Worm (Caenorhabditis elegans) whole organism, L1 larva: ENCODE results near the gene dsl-6.
"Not testable (repeated sequence)": the region's sequence is repeated elsewhere in the genome, so short reads cannot be mapped to it uniquely, and the experiment has no call there.

Experiments used
- C04F5.9 ChIP-seq: sonication (generic microtip); optimal IDR thresholded peaks from 2 replicates; lab custom pipeline; 2016; ENCODE audit warnings: missing genetic modification characterization, missing compliant biosample characterization
- C34B4.2 ChIP-seq: sonication (generic microtip); optimal IDR thresholded peaks from 2 replicates; lab custom pipeline; 2017; ENCODE audit warnings: mild to moderate bottlenecking, missing genetic modification characterization, missing compliant biosample characterization
- F16B12.6 ChIP-seq: fragments of 150-350 bp; optimal IDR thresholded peaks from 2 replicates; lab custom pipeline; 2014; ENCODE audit warnings: missing biosample characterization, missing genetic modification characterization
- Y116A8C.19 ChIP-seq: sonication (generic microtip); optimal IDR thresholded peaks from 2 replicates; lab custom pipeline; 2016; ENCODE audit warnings: missing compliant biosample characterization, missing genetic modification characterization, borderline replicate concordance
- aha-1 ChIP-seq: fragments of 150-350 bp; optimal IDR thresholded peaks from 2 replicates; lab custom pipeline; 2014; ENCODE audit warnings: missing biosample characterization, missing genetic modification characterization
- blmp-1 ChIP-seq: fragments of 150-350 bp; optimal IDR thresholded peaks from 2 replicates; lab custom pipeline; 2014; ENCODE audit warnings: missing biosample characterization, missing genetic modification characterization
- ceh-63 ChIP-seq: fragments of 200-800 bp; sonication (Bioruptor generic); optimal IDR thresholded peaks from 2 replicates; lab custom pipeline; 2018; ENCODE audit warnings: mild to moderate bottlenecking, missing genetic modification characterization, missing compliant biosample characterization
- ceh-82 ChIP-seq, 3 experiments: fragments of 150-350 bp in 1 of 3; sonication (generic microtip) in 2 of 3; optimal IDR thresholded peaks; 2 replicates each; lab custom pipeline; 2014 to 2017; ENCODE audit warnings: missing biosample characterization in 3 of 3, missing genetic modification characterization in 3 of 3
- ceh-88 ChIP-seq: fragments of 200-800 bp; sonication (Bioruptor generic); IDR thresholded peaks from 2 replicates; pipeline ENCODE4 v1.3.6; 2022; ENCODE audit warnings: missing genetic modification characterization, missing compliant biosample characterization
- ces-1 ChIP-seq: fragments of 150-350 bp; optimal IDR thresholded peaks from 2 replicates; lab custom pipeline; 2014; ENCODE audit warnings: missing biosample characterization, missing genetic modification reagents, missing genetic modification characterization
- dsc-1 ChIP-seq: sonication (generic microtip); optimal IDR thresholded peaks from 2 replicates; lab custom pipeline; 2016; ENCODE audit warnings: mild to moderate bottlenecking, missing genetic modification characterization, missing compliant biosample characterization
- efl-1 ChIP-seq, 4 experiments: fragments of 150-350 bp; optimal IDR thresholded peaks in 3 of 4; peaks in 1 of 4; 1 replicate in 1 of 4; 2 replicates in 3 of 4; lab custom pipeline; 2014; ENCODE audit warnings: missing biosample characterization in 2 of 4, missing genetic modification characterization in 2 of 4, missing genetic modification reagents in 2 of 4
- efl-3 ChIP-seq: fragments of 200-800 bp; sonication (Bioruptor generic); optimal IDR thresholded peaks from 2 replicates; lab custom pipeline; 2018; ENCODE audit warnings: mild to moderate bottlenecking, missing genetic modification characterization, missing compliant biosample characterization
- egl-13 ChIP-seq: sonication (generic microtip); optimal IDR thresholded peaks from 2 replicates; lab custom pipeline; 2016; ENCODE audit warnings: missing genotype, missing genetic modification reagents, missing genetic modification characterization, missing compliant biosample characterization
- egl-27 ChIP-seq, 2 experiments: fragments of 150-350 bp in 1 of 2; sonication (generic microtip); optimal IDR thresholded peaks; 3 replicates each; lab custom pipeline; 2017 to 2018; ENCODE audit warnings: missing biosample characterization in 2 of 2, missing genetic modification characterization in 2 of 2, missing genetic modification reagents in 2 of 2
- fkh-4 ChIP-seq: sonication (generic microtip); optimal IDR thresholded peaks from 2 replicates; lab custom pipeline; 2016; ENCODE audit warnings: missing compliant biosample characterization, missing genetic modification characterization, borderline replicate concordance
- fkh-8 ChIP-seq: sonication (generic microtip); optimal IDR thresholded peaks from 2 replicates; lab custom pipeline; 2016; ENCODE audit warnings: mild to moderate bottlenecking, missing genetic modification characterization, missing compliant biosample characterization
- grh-1 ChIP-seq: fragments of 200-800 bp; sonication (Bioruptor generic); IDR thresholded peaks from 2 replicates; pipeline ENCODE4 v1.3.6; 2022; ENCODE audit warnings: missing genetic modification reagents, missing genetic modification characterization, missing compliant biosample characterization
- hlh-17 ChIP-seq: fragments of 200-800 bp; sonication (Bioruptor generic); optimal IDR thresholded peaks from 2 replicates; lab custom pipeline; 2018; ENCODE audit warnings: missing genetic modification characterization, mild to moderate bottlenecking, missing compliant biosample characterization, moderate library complexity, borderline replicate concordance
- lin-13 ChIP-seq: fragments of 150-350 bp; optimal IDR thresholded peaks from 2 replicates; lab custom pipeline; 2014; ENCODE audit warnings: missing biosample characterization, missing genetic modification reagents, missing genetic modification characterization
- lin-15B ChIP-seq: fragments of 150-350 bp; sonication (generic microtip); optimal IDR thresholded peaks from 3 replicates; lab custom pipeline; 2014; ENCODE audit warnings: missing biosample characterization, missing genetic modification characterization
- lin-35 ChIP-seq, 2 experiments: fragments of 150-350 bp; optimal IDR thresholded peaks; 2 replicates each; lab custom pipeline; 2014; ENCODE audit warnings: missing biosample characterization in 2 of 2, missing genetic modification characterization in 2 of 2, missing genetic modification reagents in 2 of 2
- lin-39 ChIP-seq: fragments of 150-350 bp; optimal IDR thresholded peaks from 2 replicates; lab custom pipeline; 2014; ENCODE audit warnings: missing biosample characterization, missing genetic modification reagents, missing genetic modification characterization
- lir-3 ChIP-seq: sonication (generic microtip); optimal IDR thresholded peaks from 2 replicates; lab custom pipeline; 2016; ENCODE audit warnings: mild to moderate bottlenecking, missing genetic modification characterization, moderate library complexity, missing compliant biosample characterization; ENCODE audit not compliant: poor library complexity
- mef-2 ChIP-seq: fragments of 150-350 bp; optimal IDR thresholded peaks from 2 replicates; lab custom pipeline; 2014; ENCODE audit warnings: missing biosample characterization, missing genetic modification characterization
- nhr-11 ChIP-seq: fragments of 150-350 bp; optimal IDR thresholded peaks from 2 replicates; lab custom pipeline; 2014; ENCODE audit warnings: missing biosample characterization, missing genetic modification characterization
- nhr-20 ChIP-seq: sonication (generic microtip); optimal IDR thresholded peaks from 2 replicates; lab custom pipeline; 2016; ENCODE audit warnings: mild to moderate bottlenecking, missing genetic modification characterization, missing compliant biosample characterization
- nhr-237 ChIP-seq: fragments of 150-350 bp; optimal IDR thresholded peaks from 2 replicates; lab custom pipeline; 2014; ENCODE audit warnings: missing biosample characterization, missing genetic modification characterization
- nhr-28 ChIP-seq: fragments of 150-350 bp; optimal IDR thresholded peaks from 2 replicates; lab custom pipeline; 2014; ENCODE audit warnings: missing biosample characterization, missing genetic modification characterization
- nhr-71 ChIP-seq: sonication (generic microtip); optimal IDR thresholded peaks from 2 replicates; lab custom pipeline; 2016; ENCODE audit warnings: mild to moderate bottlenecking, missing genetic modification characterization, moderate library complexity, missing compliant biosample characterization
- nhr-85 ChIP-seq: sonication (generic microtip); peaks from one replicate; lab custom pipeline; 2016; ENCODE audit warnings: missing genetic modification characterization, inconsistent platforms, missing compliant biosample characterization
- nhr-90 ChIP-seq: sonication (generic microtip); optimal IDR thresholded peaks from 2 replicates; lab custom pipeline; 2016; ENCODE audit warnings: mild to moderate bottlenecking, missing genetic modification characterization, missing compliant biosample characterization; ENCODE audit not compliant: poor library complexity
- pax-3 ChIP-seq: fragments of 200-800 bp; sonication (Bioruptor generic); optimal IDR thresholded peaks from 2 replicates; lab custom pipeline; 2018; ENCODE audit warnings: mild to moderate bottlenecking, missing genetic modification characterization, moderate library complexity, missing compliant biosample characterization
- pqm-1 ChIP-seq: sonication (generic microtip); optimal IDR thresholded peaks from 3 replicates; lab custom pipeline; 2017; ENCODE audit warnings: missing biosample characterization, missing genetic modification characterization
- rnt-1 ChIP-seq: sonication (generic microtip); optimal IDR thresholded peaks from 2 replicates; lab custom pipeline; 2016; ENCODE audit warnings: mild to moderate bottlenecking, missing genetic modification characterization, moderate library complexity, missing compliant biosample characterization
- snpc-4 ChIP-seq: fragments of 150-350 bp; optimal IDR thresholded peaks from 2 replicates; lab custom pipeline; 2014; ENCODE audit warnings: missing biosample characterization, missing genetic modification characterization
- sox-4 ChIP-seq: sonication (generic microtip); optimal IDR thresholded peaks from 2 replicates; lab custom pipeline; 2016; ENCODE audit warnings: missing genetic modification characterization, missing compliant biosample characterization
- sptf-1 ChIP-seq: fragments of 150-350 bp; optimal IDR thresholded peaks from 2 replicates; lab custom pipeline; 2014; ENCODE audit warnings: missing biosample characterization, missing genetic modification characterization
- unc-62 ChIP-seq: fragments of 150-350 bp; optimal IDR thresholded peaks from 2 replicates; lab custom pipeline; 2014; ENCODE audit warnings: missing biosample characterization, missing genetic modification reagents, missing genetic modification characterization
- unc-86 ChIP-seq: sonication (generic microtip); optimal IDR thresholded peaks from 2 replicates; lab custom pipeline; 2016; ENCODE audit warnings: missing genetic modification characterization, missing compliant biosample characterization
- unc-98 ChIP-seq: fragments of 200-800 bp; sonication (Bioruptor generic); IDR thresholded peaks from 2 replicates; pipeline ENCODE4 v1.3.6; 2022; ENCODE audit warnings: missing genetic modification characterization, missing compliant biosample characterization
- vab-15 ChIP-seq: sonication (generic microtip); optimal IDR thresholded peaks from 2 replicates; lab custom pipeline; 2017; ENCODE audit warnings: missing genotype, mild to moderate bottlenecking, missing genetic modification characterization, missing compliant biosample characterization
- zag-1 ChIP-seq: fragments of 150-350 bp; optimal IDR thresholded peaks from 2 replicates; lab custom pipeline; 2014; ENCODE audit warnings: missing biosample characterization, missing genetic modification characterization

dsl-6 gene

ce11 chrIV:11398267-11398825 lies at the start of gene dsl-6:
Gene dsl-6, minus strand, starts transcription at chrIV:11398317.
- TF ChIP-seq lin-35 (GFP tag; optimal IDR thresholded peaks at IDR 0.05; lab: Kevin White, UChicago); nhr-90 (tag; lab: Kevin White, UChicago); unc-98: not testable (repeated sequence)

DNA sequence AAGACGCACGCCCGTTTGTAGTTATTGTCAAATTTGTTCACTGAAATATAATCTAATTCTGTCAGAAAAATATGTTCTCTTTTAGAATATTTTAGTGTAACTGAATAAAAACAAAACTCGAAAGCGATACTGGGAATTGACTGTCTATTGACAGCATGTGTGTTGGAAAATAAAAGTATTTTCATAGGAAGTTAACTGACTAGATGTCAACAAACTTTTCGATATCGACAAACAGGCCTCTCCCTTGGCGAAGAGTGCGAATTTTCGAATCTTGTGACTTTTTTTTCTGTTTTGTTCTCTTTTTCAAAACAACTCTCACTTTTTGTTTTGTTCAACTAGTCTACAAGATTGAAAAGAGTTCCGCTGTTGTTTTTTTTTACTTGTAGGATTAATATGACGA lies 40.1 kb upstream of the dsl-6 start:
- TF ChIP-seq unc-98: no peak
- TF ChIP-seq nhr-11 (tag; lab: Kevin White, UChicago): no peak
- TF ChIP-seq blmp-1 (tag; lab: Kevin White, UChicago): peak; percentile 60
- no peak for TF ChIP-seq pqm-1 (tag; lab: Kevin White, UChicago)

DNA sequence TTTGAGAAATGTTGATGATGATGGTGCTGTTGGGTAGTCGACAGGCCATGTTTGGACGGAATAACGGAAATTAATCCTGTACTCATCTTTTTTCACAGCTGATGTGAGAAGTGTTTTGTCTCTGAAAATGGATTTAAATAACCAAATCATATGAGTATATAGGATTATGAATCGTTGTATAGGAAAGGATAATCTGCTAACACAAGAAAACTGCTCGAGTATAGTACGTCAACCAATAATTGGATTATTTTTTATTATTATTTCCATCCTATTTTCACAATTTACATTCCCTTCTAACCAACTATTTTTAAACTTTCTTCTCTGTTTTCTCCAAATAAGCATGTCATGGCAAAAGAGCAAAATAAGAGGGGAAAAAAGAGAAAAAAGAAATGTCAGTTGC lies 37.6 kb upstream of the dsl-6 start:
- TF ChIP-seq egl-13 (peak; percentile 10), dsc-1 (peak; percentile 92), nhr-20 (tag; lab: Kevin White, UChicago) (no peak), nhr-71 (tag; lab: Kevin White, UChicago) (peak; percentile 4), C04F5.9 (tag; lab: Kevin White, UChicago) (no peak), hlh-17 (GFP tag; lab: Kevin White, UChicago) (no peak), nhr-85 (tag; lab: Kevin White, UChicago) (peak; percentile 45)

ce11 chrIV:11434575-11434974 lies 36.5 kb upstream of the dsl-6 start:
- TF ChIP-seq blmp-1 (tag; lab: Kevin White, UChicago): peak; percentile 8
- TF ChIP-seq efl-1 (optimal IDR thresholded peaks at IDR 0.05; lab: Kevin White, UChicago): no peak
- TF ChIP-seq efl-1 (GFP tag; optimal IDR thresholded peaks at IDR 0.05 in 1 of 2; lab: Kevin White, UChicago): peak in 1 of 2 experiments; percentile 20
- TF ChIP-seq egl-27 (tag; optimal IDR thresholded peaks at IDR 0.05; lab: Kevin White, UChicago): no peak
- no peak for TF ChIP-seq lin-13
- no peak for TF ChIP-seq vab-15 (tag; lab: Kevin White, UChicago)
- TF ChIP-seq grh-1 (GFP tag; lab: Robert Waterston, UW): no peak

ce11 chrIV:11433709-11434108 lies 35.6 kb upstream of the dsl-6 start:
- TF ChIP-seq F16B12.6 (tag; lab: Kevin White, UChicago): peak; percentile 38
- TF ChIP-seq fkh-4 (tag; lab: Kevin White, UChicago): no peak
- TF ChIP-seq lir-3 (tag; lab: Kevin White, UChicago): no peak
- TF ChIP-seq ces-1 (GFP tag; lab: Kevin White, UChicago): no peak
- no peak for TF ChIP-seq ceh-63
- no peak for TF ChIP-seq unc-62 (GFP tag; lab: Kevin White, UChicago)
- TF ChIP-seq ceh-82 (tag; optimal IDR thresholded peaks at IDR 0.05; lab: Kevin White, UChicago): peak; percentile 60 to 87 (median 87)
- peak; percentile 13 for TF ChIP-seq mef-2
- TF ChIP-seq efl-3 (GFP tag; lab: Kevin White, UChicago): no peak
- TF ChIP-seq nhr-237 (tag; lab: Kevin White, UChicago): peak; percentile 19
- no peak for TF ChIP-seq pqm-1 (tag; lab: Kevin White, UChicago)
- peak; percentile 73 to 75 for TF ChIP-seq lin-35 (GFP tag; optimal IDR thresholded peaks at IDR 0.05; lab: Kevin White, UChicago)
- TF ChIP-seq aha-1 (tag; lab: Kevin White, UChicago): peak; percentile 20
- TF ChIP-seq fkh-8 (tag; lab: Kevin White, UChicago): peak; percentile 44
- TF ChIP-seq zag-1 (tag; lab: Kevin White, UChicago): no peak
- TF ChIP-seq lin-15B (tag; lab: Kevin White, UChicago): peak; percentile 1
- TF ChIP-seq ceh-88 (GFP tag; lab: Robert Waterston, UW): no peak
- no peak for TF ChIP-seq grh-1 (GFP tag; lab: Robert Waterston, UW)
- TF ChIP-seq C34B4.2 (tag; lab: Kevin White, UChicago): no peak
- peak; percentile 58 for TF ChIP-seq nhr-85 (tag; lab: Kevin White, UChicago)
- peak; percentile 57 for TF ChIP-seq unc-86 (tag; lab: Kevin White, UChicago)
- peak; percentile 45 for TF ChIP-seq lin-13
- no peak for TF ChIP-seq Y116A8C.19 (tag; lab: Kevin White, UChicago)
- no peak for TF ChIP-seq lin-39 (tag; lab: Kevin White, UChicago)
- TF ChIP-seq sptf-1 (tag; lab: Kevin White, UChicago): no peak
- TF ChIP-seq egl-27 (tag; optimal IDR thresholded peaks at IDR 0.05; lab: Kevin White, UChicago): no peak
- no peak for TF ChIP-seq sox-4
- TF ChIP-seq snpc-4 (tag; lab: Kevin White, UChicago): peak; percentile 67
- no peak for TF ChIP-seq pax-3 (tag; lab: Kevin White, UChicago)
- TF ChIP-seq rnt-1: peak; percentile 87
- no peak for TF ChIP-seq nhr-28 (tag; lab: Kevin White, UChicago)
- peak; percentile 86 for TF ChIP-seq nhr-71 (tag; lab: Kevin White, UChicago)
